Worm (Caenorhabditis elegans) whole organism, mixed stage, embryonic: ENCODE data around the gene C26E6.12.
"Not testable (repeated sequence)": the region's sequence is repeated elsewhere in the genome, so short reads cannot be mapped to it uniquely, and the experiment has no call there.

Experiments used
- M03D4.4 ChIP-seq: sonication (generic microtip); optimal IDR thresholded peaks from 2 replicates; lab custom pipeline; 2017; ENCODE audit warnings: mild to moderate bottlenecking, missing genetic modification characterization, missing compliant biosample characterization
- bed-3 ChIP-seq: fragments of 200-800 bp; sonication (Bioruptor generic); optimal IDR thresholded peaks from 3 replicates; lab custom pipeline; 2018; ENCODE audit warnings: mild to moderate bottlenecking, missing genetic modification characterization, moderate library complexity, missing compliant biosample characterization
- ceh-39 ChIP-seq: fragments of 150-350 bp; optimal IDR thresholded peaks from 2 replicates; lab custom pipeline; 2014; ENCODE audit warnings: missing biosample characterization, missing genetic modification characterization
- ceh-43 ChIP-seq: fragments of 200-800 bp; sonication (Bioruptor generic); optimal IDR thresholded peaks from 2 replicates; lab custom pipeline; 2018; ENCODE audit warnings: mild to moderate bottlenecking, missing genetic modification characterization, moderate library complexity, missing compliant biosample characterization
- ceh-83 ChIP-seq: fragments of 200-800 bp; sonication (Bioruptor generic); optimal IDR thresholded peaks from 2 replicates; lab custom pipeline; 2018; ENCODE audit warnings: mild to moderate bottlenecking, missing genetic modification characterization, missing compliant biosample characterization
- ces-1 ChIP-seq: fragments of 150-350 bp; optimal IDR thresholded peaks from 2 replicates; lab custom pipeline; 2014; ENCODE audit warnings: missing biosample characterization, missing genetic modification reagents, missing genetic modification characterization
- cnd-1 ChIP-seq: fragments of 200-800 bp; sonication (Bioruptor generic); optimal IDR thresholded peaks from 2 replicates; lab custom pipeline; 2018; ENCODE audit warnings: mild to moderate bottlenecking, missing genetic modification characterization, missing compliant biosample characterization
- drap-1 ChIP-seq: fragments of 200-800 bp; sonication (Bioruptor generic); optimal IDR thresholded peaks from 3 replicates; lab custom pipeline; 2018; ENCODE audit warnings: mild to moderate bottlenecking, missing genetic modification characterization, missing compliant biosample characterization
- ham-2 ChIP-seq: fragments of 200-800 bp; sonication (Bioruptor generic); optimal IDR thresholded peaks from 2 replicates; lab custom pipeline; 2018; ENCODE audit warnings: mild to moderate bottlenecking, missing genetic modification characterization, missing compliant biosample characterization
- hlh-1 ChIP-seq: fragments of 150-350 bp; optimal IDR thresholded peaks from 2 replicates; lab custom pipeline; 2014; ENCODE audit warnings: missing biosample characterization, missing genetic modification reagents, missing genetic modification characterization
- lin-13 ChIP-seq: fragments of 150-350 bp; optimal IDR thresholded peaks from 2 replicates; lab custom pipeline; 2014; ENCODE audit warnings: missing biosample characterization, missing genetic modification characterization
- lin-32 ChIP-seq: fragments of 200-800 bp; sonication (Bioruptor generic); optimal IDR thresholded peaks from 2 replicates; lab custom pipeline; 2018; ENCODE audit warnings: mild to moderate bottlenecking, missing genetic modification characterization, missing compliant biosample characterization
- lsy-2 ChIP-seq: fragments of 150-350 bp; optimal IDR thresholded peaks from 2 replicates; lab custom pipeline; 2014; ENCODE audit warnings: missing biosample characterization, missing genetic modification characterization
- mab-5 ChIP-seq: fragments of 150-350 bp; optimal IDR thresholded peaks from 2 replicates; lab custom pipeline; 2014; ENCODE audit warnings: missing biosample characterization, missing genetic modification characterization
- mep-1 ChIP-seq: fragments of 150-350 bp; optimal IDR thresholded peaks from 2 replicates; lab custom pipeline; 2017; ENCODE audit warnings: missing biosample characterization, missing genetic modification reagents, missing genetic modification characterization, inconsistent platforms
- mls-2 ChIP-seq: sonication (generic microtip); optimal IDR thresholded peaks from 2 replicates; lab custom pipeline; 2016; ENCODE audit warnings: mild to moderate bottlenecking, missing genetic modification characterization, moderate library complexity, missing compliant biosample characterization
- nhr-12 ChIP-seq: fragments of 150-350 bp; optimal IDR thresholded peaks from 2 replicates; lab custom pipeline; 2014; ENCODE audit warnings: missing biosample characterization, missing genetic modification characterization
- nhr-2 ChIP-seq: fragments of 150-350 bp; optimal IDR thresholded peaks from 2 replicates; lab custom pipeline; 2014; ENCODE audit warnings: missing biosample characterization, missing genetic modification characterization
- nhr-237 ChIP-seq: fragments of 150-350 bp; optimal IDR thresholded peaks from 2 replicates; lab custom pipeline; 2014; ENCODE audit warnings: missing biosample characterization, missing genetic modification characterization
- nhr-28 ChIP-seq: fragments of 150-350 bp; optimal IDR thresholded peaks from 2 replicates; lab custom pipeline; 2014; ENCODE audit warnings: missing biosample characterization, missing genetic modification characterization
- nhr-76 ChIP-seq: sonication (generic microtip); optimal IDR thresholded peaks from 2 replicates; lab custom pipeline; 2017; ENCODE audit warnings: missing biosample characterization, missing genetic modification characterization
- pha-4 ChIP-seq: fragments of 150-350 bp; optimal IDR thresholded peaks from 2 replicates; lab custom pipeline; 2018; ENCODE audit warnings: missing biosample characterization, missing genetic modification reagents, missing genetic modification characterization
- sem-2 ChIP-seq: fragments of 200-800 bp; sonication (Bioruptor generic); optimal IDR thresholded peaks from 2 replicates; lab custom pipeline; 2018; ENCODE audit warnings: mild to moderate bottlenecking, missing genetic modification characterization, missing compliant biosample characterization
- sptf-1 ChIP-seq: sonication (generic microtip); optimal IDR thresholded peaks from 2 replicates; lab custom pipeline; 2017; ENCODE audit warnings: mild to moderate bottlenecking, missing genetic modification characterization, moderate library complexity, missing compliant biosample characterization
- unc-120 ChIP-seq: sonication (generic microtip); optimal IDR thresholded peaks from 2 replicates; lab custom pipeline; 2017; ENCODE audit warnings: missing genetic modification characterization, missing compliant biosample characterization; ENCODE audit not compliant: poor library complexity, severe bottlenecking
- unc-39 ChIP-seq: fragments of 150-350 bp; optimal IDR thresholded peaks from 2 replicates; lab custom pipeline; 2014; ENCODE audit warnings: missing biosample characterization, missing genetic modification characterization
- unc-62 ChIP-seq: fragments of 150-350 bp; optimal IDR thresholded peaks from 2 replicates; lab custom pipeline; 2014; ENCODE audit warnings: missing biosample characterization, missing genetic modification reagents, missing genetic modification characterization
- zip-8 ChIP-seq: fragments of 150-350 bp; optimal IDR thresholded peaks from 2 replicates; lab custom pipeline; 2014; ENCODE audit warnings: missing biosample characterization, missing genetic modification characterization
- ztf-11 ChIP-seq: fragments of 150-350 bp; optimal IDR thresholded peaks from 2 replicates; lab custom pipeline; 2014; ENCODE audit warnings: missing biosample characterization, missing genetic modification characterization

The C26E6.12 gene

ce11 chrIII:4932203-4932699, at the start of gene C26E6.12, which contains the start of gene eri-9:
Gene C26E6.12 (minus strand): TSS chrIII:4932253.
Gene eri-9 (plus strand): TSS chrIII:4932450.
- no peak for TF ChIP-seq nhr-2 (tag; lab: Kevin White, UChicago)
- TF ChIP-seq ceh-43 (GFP tag; lab: Kevin White, UChicago) = no peak
- TF ChIP-seq nhr-76 (tag; lab: Kevin White, UChicago) = no peak
- TF ChIP-seq unc-120 (tag; lab: Kevin White, UChicago) = no peak
- TF ChIP-seq nhr-12 = no peak

ce11 chrIII:4980367-4980766, 48.3 kb upstream of the C26E6.12 start, which contains the start of gene C27F2.6:
Gene C27F2.6 (minus strand): TSS chrIII:4980467.
- not testable (repeated sequence) for TF ChIP-seq pha-4; ham-2 (GFP tag; lab: Kevin White, UChicago); sem-2

DNA sequence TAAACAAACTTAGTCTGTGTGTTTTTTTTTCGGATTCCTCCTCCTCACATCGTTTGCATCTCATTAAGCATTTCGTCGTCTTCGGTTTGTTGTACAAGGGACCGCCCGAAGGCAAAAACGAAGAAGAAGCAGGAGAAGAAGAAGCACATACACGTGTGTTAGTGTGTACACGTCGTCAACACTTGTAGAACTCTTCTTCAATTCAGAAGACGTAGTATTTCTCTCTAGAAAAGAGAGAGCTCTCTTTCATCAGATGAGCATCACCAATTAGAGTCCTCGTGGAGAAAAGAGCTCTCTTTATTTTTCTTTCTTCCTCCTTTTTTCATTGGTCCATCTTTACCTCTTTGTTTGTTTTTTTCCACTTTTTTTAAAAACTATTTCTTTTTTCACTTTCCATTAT, 36.1 kb upstream of the C26E6.12 start:
- peak; percentile 37 for TF ChIP-seq ces-1 (GFP tag; lab: Kevin White, UChicago)
- no peak for TF ChIP-seq mab-5 (tag; lab: Kevin White, UChicago)

- no peak for TF ChIP-seq lsy-2 (tag; lab: Kevin White, UChicago)
- peak; percentile 95 for TF ChIP-seq ces-1 (GFP tag; lab: Kevin White, UChicago)
- TF ChIP-seq, all 35 proteins: peak for 1
Measured at ce11 chrIII:4967236-4967635, 35.2 kb upstream of the C26E6.12 start.

ce11 chrIII:4965271-4965670, 33.2 kb upstream of the C26E6.12 start, which contains the start of gene nca-2:
Gene nca-2 (plus strand): TSS chrIII:4965571.
- TF ChIP-seq ham-2 (GFP tag; lab: Kevin White, UChicago) = no peak
- no peak for TF ChIP-seq ztf-11 (tag; lab: Kevin White, UChicago)
- TF ChIP-seq nhr-12 = no peak
- no peak for TF ChIP-seq nhr-2 (tag; lab: Kevin White, UChicago)
- TF ChIP-seq lsy-2 (tag; lab: Kevin White, UChicago) = no peak
- no peak for TF ChIP-seq ceh-43 (GFP tag; lab: Kevin White, UChicago)
- TF ChIP-seq unc-62 (GFP tag; lab: Kevin White, UChicago) = no peak
- TF ChIP-seq mls-2 (tag; lab: Kevin White, UChicago) = no peak
- no peak for TF ChIP-seq nhr-28
- no peak for TF ChIP-seq mab-5 (tag; lab: Kevin White, UChicago)
- no peak for TF ChIP-seq drap-1 (GFP tag; lab: Kevin White, UChicago)
- no peak for TF ChIP-seq zip-8 (tag; lab: Kevin White, UChicago)
- no peak for TF ChIP-seq nhr-237 (tag; lab: Kevin White, UChicago)
- no peak for TF ChIP-seq hlh-1 (tag; lab: Kevin White, UChicago)
- TF ChIP-seq nhr-76 (tag; lab: Kevin White, UChicago) = no peak

DNA sequence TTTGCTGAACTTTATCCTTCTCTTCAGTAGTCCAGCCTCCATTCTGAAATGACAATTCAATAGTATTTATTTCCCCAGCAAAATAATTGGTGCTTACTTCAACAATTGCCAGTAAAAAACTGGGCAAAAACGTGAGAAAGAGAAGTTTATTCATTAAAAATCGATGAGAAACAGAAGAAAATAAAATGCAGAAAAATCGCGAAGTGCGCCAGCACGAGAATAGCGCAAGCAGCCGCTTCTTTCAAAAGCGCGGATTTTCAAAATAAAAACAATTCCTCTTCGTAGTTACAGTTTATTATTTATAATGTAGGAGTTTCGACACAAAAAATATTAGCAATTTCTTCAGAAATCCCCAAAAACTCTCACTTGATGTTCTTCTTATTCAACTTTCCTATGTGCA, 30.8 kb upstream of the C26E6.12 start, which contains the start of gene C27F2.9:
C27F2.9 (minus strand) TSS at position 159 of the 400 bp plus-strand sequence.
- TF ChIP-seq ceh-39 (tag; lab: Kevin White, UChicago) (peak; percentile 62), ces-1 (GFP tag; lab: Kevin White, UChicago) (peak; percentile 73), mab-5 (tag; lab: Kevin White, UChicago) (no peak), ceh-43 (GFP tag; lab: Kevin White, UChicago) (peak; percentile 22), M03D4.4 (peak; percentile 52), zip-8 (tag; lab: Kevin White, UChicago) (no peak), sem-2 (no peak), nhr-2 (tag; lab: Kevin White, UChicago) (peak; percentile 16), nhr-237 (tag; lab: Kevin White, UChicago) (peak; percentile 73), cnd-1 (tag; lab: Kevin White, UChicago) (peak; percentile 12), nhr-76 (tag; lab: Kevin White, UChicago) (no peak), mep-1 (tag; lab: Kevin White, UChicago) (peak; percentile 88), mls-2 (tag; lab: Kevin White, UChicago) (peak; percentile 24), ztf-11 (tag; lab: Kevin White, UChicago) (no peak), drap-1 (GFP tag; lab: Kevin White, UChicago) (peak; percentile 25), ceh-83 (GFP tag; lab: Kevin White, UChicago) (peak; percentile 63), lin-32 (no peak), nhr-12 (no peak), sptf-1 (tag; lab: Kevin White, UChicago) (peak; percentile 76), unc-39 (no peak), pha-4 (no peak), hlh-1 (tag; lab: Kevin White, UChicago) (peak; percentile 3), bed-3 (GFP tag; lab: Kevin White, UChicago) (no peak), unc-62 (GFP tag; lab: Kevin White, UChicago) (no peak), nhr-28 (no peak), lin-13 (tag; lab: Kevin White, UChicago) (peak; percentile 71), lsy-2 (tag; lab: Kevin White, UChicago) (peak; percentile 80), unc-120 (tag; lab: Kevin White, UChicago) (peak; percentile 1)
- TF ChIP-seq, all 35 proteins: peak for 16
